Worm (Caenorhabditis elegans) whole organism, L4/young adult: ENCODE data around the gene nrde-4.

Source experiments
- W03F9.2 ChIP-seq: fragments of 150-350 bp; optimal IDR thresholded peaks from 2 replicates; lab custom pipeline; 2014; ENCODE audit warnings: missing biosample characterization, missing genetic modification characterization
- him-1 ChIP-seq: sonication (generic microtip); optimal IDR thresholded peaks from 2 replicates; lab custom pipeline; 2016; ENCODE audit warnings: missing genotype, missing genetic modification reagents, missing genetic modification characterization, missing compliant biosample characterization

ce11 chrIV:7633020-7633419 is 21.0 kb downstream of the nrde-4 start, which contains the start of gene plp-1:
- TF ChIP-seq him-1 (tag; lab: Kevin White, UChicago) = no peak
- no peak for TF ChIP-seq W03F9.2
